Fruit fly (Drosophila melanogaster) whole organism, embryonic: ENCODE measurements around the gene CG1136.

ENCODE experiments used
- Aef1 ChIP-seq: fragments of 200-800 bp; sonication (Bioruptor generic); IDR thresholded peaks from 3 replicates; pipeline ENCODE4 v1.3.6; 2022; ENCODE audit warnings: missing biosample characterization, missing genetic modification characterization
- CG10543 ChIP-seq: fragments of 200-800 bp; sonication (Bioruptor generic); optimal IDR thresholded peaks from 3 replicates; lab custom pipeline; 2017; ENCODE audit warnings: missing biosample characterization, mild to moderate bottlenecking, missing genetic modification characterization, moderate library complexity
- CG12104 ChIP-seq: fragments of 200-800 bp; sonication (Bioruptor generic); optimal IDR thresholded peaks from 3 replicates; lab custom pipeline; 2016; ENCODE audit warnings: missing biosample characterization, missing genetic modification characterization
- CG15269 ChIP-seq: fragments of 200-800 bp; sonication (Bioruptor generic); optimal IDR thresholded peaks from 2 replicates; lab custom pipeline; 2018; ENCODE audit warnings: missing biosample characterization, mild to moderate bottlenecking, missing genetic modification characterization, moderate library complexity
- CG1647 ChIP-seq: fragments of 200-800 bp; sonication (Bioruptor generic); optimal IDR thresholded peaks from 3 replicates; lab custom pipeline; 2016; ENCODE audit warnings: missing biosample characterization, missing genetic modification characterization
- CG16813 ChIP-seq: fragments of 200-800 bp; sonication (Bioruptor generic); IDR thresholded peaks from 3 replicates; pipeline ENCODE4 v1.3.6; 2022; ENCODE audit warnings: missing biosample characterization, missing genetic modification characterization; ENCODE audit not compliant: partially characterized antibody
- CG17359 ChIP-seq: fragments of 200-800 bp; sonication (Bioruptor generic); optimal IDR thresholded peaks from 3 replicates; lab custom pipeline; 2018; ENCODE audit warnings: missing biosample characterization, mild to moderate bottlenecking, missing genetic modification characterization, moderate library complexity
- CG2202 ChIP-seq: fragments of 200-800 bp; sonication (Bioruptor generic); optimal IDR thresholded peaks from 2 replicates; lab custom pipeline; 2018; ENCODE audit warnings: missing biosample characterization, mild to moderate bottlenecking, missing genetic modification characterization
- CG2875 ChIP-seq: fragments of 200-800 bp; sonication (Bioruptor generic); optimal IDR thresholded peaks from 2 replicates; lab custom pipeline; 2017; ENCODE audit warnings: missing biosample characterization, mild to moderate bottlenecking, missing genetic modification characterization, missing genetic modification reagents
- CG32767 ChIP-seq: fragments of 200-800 bp; sonication (Bioruptor generic); IDR thresholded peaks from 2 replicates; pipeline ENCODE4 v1.3.6; 2022; ENCODE audit warnings: missing biosample characterization, missing genetic modification characterization
- CG32772 ChIP-seq: fragments of 200-800 bp; sonication (Bioruptor generic); IDR thresholded peaks from 2 replicates; pipeline ENCODE4 v1.3.6; 2022; ENCODE audit warnings: missing biosample characterization, missing genetic modification characterization
- CG33213 ChIP-seq: fragments of 200-800 bp; sonication (Bioruptor generic); optimal IDR thresholded peaks from 3 replicates; lab custom pipeline; 2016; ENCODE audit warnings: missing biosample characterization, missing genetic modification characterization
- CG3407 ChIP-seq: fragments of 200-800 bp; sonication (Bioruptor generic); optimal IDR thresholded peaks from 2 replicates; lab custom pipeline; 2018; ENCODE audit warnings: missing biosample characterization, mild to moderate bottlenecking, missing genetic modification characterization
- CG34422 ChIP-seq: fragments of 200-800 bp; sonication (Bioruptor generic); IDR thresholded peaks from 3 replicates; pipeline ENCODE4 v1.3.6; 2022; ENCODE audit warnings: missing biosample characterization, missing genetic modification characterization
- CG3838 ChIP-seq: fragments of 200-800 bp; sonication (Bioruptor generic); optimal IDR thresholded peaks from 3 replicates; lab custom pipeline; 2016; ENCODE audit warnings: missing biosample characterization, missing genetic modification characterization
- CG4617 ChIP-seq: fragments of 200-800 bp; sonication (Bioruptor generic); optimal IDR thresholded peaks from 3 replicates; lab custom pipeline; 2016; ENCODE audit warnings: missing biosample characterization, missing genetic modification characterization, borderline replicate concordance
- CG7271 ChIP-seq: fragments of 200-800 bp; sonication (Bioruptor generic); optimal IDR thresholded peaks from 2 replicates; lab custom pipeline; 2018; ENCODE audit warnings: missing biosample characterization, mild to moderate bottlenecking, missing genetic modification characterization, moderate library complexity
- CG8281 ChIP-seq: fragments of 200-800 bp; sonication (Bioruptor generic); optimal IDR thresholded peaks from 2 replicates; lab custom pipeline; 2018; ENCODE audit warnings: missing biosample characterization, mild to moderate bottlenecking, missing genetic modification characterization, moderate library complexity
- CG8388 ChIP-seq: fragments of 200-800 bp; sonication (Bioruptor generic); optimal IDR thresholded peaks from 2 replicates; lab custom pipeline; 2019; ENCODE audit warnings: missing biosample characterization, mild to moderate bottlenecking, missing genetic modification characterization, moderate library complexity
- CG8944 ChIP-seq: fragments of 200-800 bp; sonication (Bioruptor generic); optimal IDR thresholded peaks from 3 replicates; lab custom pipeline; 2016; ENCODE audit warnings: missing biosample characterization, missing genetic modification characterization
- Deaf1 ChIP-seq: fragments of 200-800 bp; optimal IDR thresholded peaks from 3 replicates; lab custom pipeline; 2019; ENCODE audit warnings: missing biosample characterization, mild to moderate bottlenecking, missing genetic modification characterization, moderate library complexity
- Dek ChIP-seq: fragments of 200-800 bp; sonication (Bioruptor generic); optimal IDR thresholded peaks from 3 replicates; lab custom pipeline; 2019; ENCODE audit warnings: missing biosample characterization, mild to moderate bottlenecking, missing genetic modification characterization, moderate library complexity
- Gsc ChIP-seq: fragments of 200-800 bp; sonication (Bioruptor generic); IDR thresholded peaks from 2 replicates; pipeline ENCODE4 v1.3.6; 2022; ENCODE audit warnings: missing biosample characterization, missing genetic modification characterization
- Hr39 ChIP-seq: fragments of >200 bp; optimal IDR thresholded peaks from 2 replicates; lab custom pipeline; 2017
- Mes4 ChIP-seq: fragments of 200-800 bp; sonication (Bioruptor generic); optimal IDR thresholded peaks from 2 replicates; lab custom pipeline; 2016; ENCODE audit warnings: missing biosample characterization, missing genetic modification characterization
- NC2α ChIP-seq: fragments of 200-800 bp; sonication (Bioruptor generic); optimal IDR thresholded peaks from 2 replicates; lab custom pipeline; 2016; ENCODE audit warnings: missing biosample characterization, missing genetic modification characterization
- NK7.1 ChIP-seq: fragments of 200-800 bp; sonication (Bioruptor generic); optimal IDR thresholded peaks from 3 replicates; lab custom pipeline; 2016; ENCODE audit warnings: missing biosample characterization, missing genetic modification characterization
- Sin3A ChIP-seq: fragments of >200 bp; optimal IDR thresholded peaks from 2 replicates; lab custom pipeline; 2018
- Usf ChIP-seq: fragments of 200-800 bp; sonication (Bioruptor generic); optimal IDR thresholded peaks from 2 replicates; lab custom pipeline; 2017; ENCODE audit warnings: missing genotype, missing biosample characterization, missing genetic modification characterization
- al ChIP-seq: fragments of 200-800 bp; sonication (Bioruptor generic); IDR thresholded peaks from 2 replicates; pipeline ENCODE4 v1.3.6; 2022; ENCODE audit warnings: missing biosample characterization, missing genetic modification characterization
- ap ChIP-seq: fragments of 200-800 bp; sonication (Bioruptor generic); IDR thresholded peaks from 2 replicates; pipeline ENCODE4 v1.3.6; 2022; ENCODE audit warnings: missing biosample characterization, missing genetic modification characterization
- bigmax ChIP-seq: fragments of 200-800 bp; sonication (Bioruptor generic); optimal IDR thresholded peaks from 2 replicates; lab custom pipeline; 2018; ENCODE audit warnings: missing biosample characterization, mild to moderate bottlenecking, missing genetic modification characterization
- br ChIP-seq: fragments of >200 bp; optimal IDR thresholded peaks from 2 replicates; lab custom pipeline; 2017
- cad ChIP-seq: fragments of >200 bp; optimal IDR thresholded peaks from 2 replicates; lab custom pipeline; 2017; ENCODE audit warnings: missing biosample characterization, missing genetic modification characterization
- chm ChIP-seq: fragments of 200-800 bp; sonication (Bioruptor generic); IDR thresholded peaks from 2 replicates; pipeline ENCODE4 v1.3.6; 2022; ENCODE audit warnings: missing biosample characterization, missing genetic modification characterization
- danr ChIP-seq: fragments of 200-800 bp; sonication (Bioruptor generic); IDR thresholded peaks from 2 replicates; pipeline ENCODE4 v1.3.6; 2022; ENCODE audit warnings: missing biosample characterization, missing genetic modification characterization
- dysf ChIP-seq: fragments of 200-800 bp; sonication (Bioruptor generic); IDR thresholded peaks from 3 replicates; pipeline ENCODE4 v1.3.6; 2022; ENCODE audit warnings: missing biosample characterization, missing genetic modification characterization
- ewg ChIP-seq: fragments of 200-800 bp; sonication (Bioruptor generic); optimal IDR thresholded peaks from 3 replicates; lab custom pipeline; 2017; ENCODE audit warnings: mild to moderate bottlenecking, missing biosample characterization, missing genetic modification reagents, missing genetic modification characterization
- fru ChIP-seq: fragments of >200 bp; optimal IDR thresholded peaks from 2 replicates; lab custom pipeline; 2017
- gcm ChIP-seq: fragments of 200-800 bp; sonication (Bioruptor generic); optimal IDR thresholded peaks from 2 replicates; lab custom pipeline; 2019; ENCODE audit warnings: missing biosample characterization, mild to moderate bottlenecking, missing genetic modification characterization, moderate library complexity
- kah ChIP-seq: fragments of 200-800 bp; sonication (Bioruptor generic); optimal IDR thresholded peaks from 2 replicates; lab custom pipeline; 2018; ENCODE audit warnings: missing biosample characterization, mild to moderate bottlenecking, missing genetic modification characterization
- kni ChIP-seq: fragments of 200-800 bp; sonication (Bioruptor generic); optimal IDR thresholded peaks from 3 replicates; lab custom pipeline; 2017; ENCODE audit warnings: mild to moderate bottlenecking, missing biosample characterization, missing genetic modification reagents, missing genetic modification characterization
- lilli ChIP-seq: fragments of 200-800 bp; sonication (Bioruptor generic); optimal IDR thresholded peaks from 3 replicates; lab custom pipeline; 2016; ENCODE audit warnings: missing biosample characterization, missing genetic modification characterization
- lov ChIP-seq, 2 experiments: fragments of 200-800 bp in 1 of 2; fragments of >200 bp in 1 of 2; sonication (Bioruptor generic) in 1 of 2; IDR thresholded peaks in 1 of 2; optimal IDR thresholded peaks in 1 of 2; 2 replicates in 1 of 2; 3 replicates in 1 of 2; pipeline versions ENCODE4 v1.3.6 to Lab custom; 2017 to 2022; ENCODE audit warnings: missing biosample characterization in 1 of 2, missing genetic modification characterization in 1 of 2
- mam ChIP-seq: fragments of 200-800 bp; sonication (Bioruptor generic); optimal IDR thresholded peaks from 3 replicates; lab custom pipeline; 2016; ENCODE audit warnings: missing biosample characterization, missing genetic modification characterization
- mld ChIP-seq: fragments of 200-800 bp; sonication (Bioruptor generic); IDR thresholded peaks from 3 replicates; pipeline ENCODE4 v1.3.6; 2022; ENCODE audit warnings: missing biosample characterization, missing genetic modification characterization; ENCODE audit not compliant: partially characterized antibody
- sc ChIP-seq, 3 experiments: fragments of >200 bp in 2 of 3; fragments of 200-800 bp in 1 of 3; sonication (Bioruptor generic) in 1 of 3; optimal IDR thresholded peaks; 2 replicates in 2 of 3; 3 replicates in 1 of 3; lab custom pipeline; 2017; ENCODE audit warnings: mild to moderate bottlenecking in 1 of 3, missing biosample characterization in 1 of 3, missing genetic modification characterization in 1 of 3, missing genetic modification reagents in 1 of 3
- sima ChIP-seq: fragments of 200-800 bp; sonication (Bioruptor generic); optimal IDR thresholded peaks from 2 replicates; lab custom pipeline; 2016; ENCODE audit warnings: missing biosample characterization, missing genetic modification characterization
- ssp ChIP-seq: fragments of 200-800 bp; sonication (Bioruptor generic); IDR thresholded peaks from 2 replicates; pipeline ENCODE4 v1.3.6; 2022; ENCODE audit warnings: missing biosample characterization, missing genetic modification characterization
- tap ChIP-seq: fragments of 200-800 bp; optimal IDR thresholded peaks from 3 replicates; lab custom pipeline; 2019; ENCODE audit warnings: missing biosample characterization, mild to moderate bottlenecking, missing genetic modification characterization, moderate library complexity
- vfl ChIP-seq: fragments of 200-800 bp; sonication (Bioruptor generic); optimal IDR thresholded peaks from 2 replicates; lab custom pipeline; 2016; ENCODE audit warnings: missing biosample characterization, missing genetic modification characterization

The CG1136 gene

DNA sequence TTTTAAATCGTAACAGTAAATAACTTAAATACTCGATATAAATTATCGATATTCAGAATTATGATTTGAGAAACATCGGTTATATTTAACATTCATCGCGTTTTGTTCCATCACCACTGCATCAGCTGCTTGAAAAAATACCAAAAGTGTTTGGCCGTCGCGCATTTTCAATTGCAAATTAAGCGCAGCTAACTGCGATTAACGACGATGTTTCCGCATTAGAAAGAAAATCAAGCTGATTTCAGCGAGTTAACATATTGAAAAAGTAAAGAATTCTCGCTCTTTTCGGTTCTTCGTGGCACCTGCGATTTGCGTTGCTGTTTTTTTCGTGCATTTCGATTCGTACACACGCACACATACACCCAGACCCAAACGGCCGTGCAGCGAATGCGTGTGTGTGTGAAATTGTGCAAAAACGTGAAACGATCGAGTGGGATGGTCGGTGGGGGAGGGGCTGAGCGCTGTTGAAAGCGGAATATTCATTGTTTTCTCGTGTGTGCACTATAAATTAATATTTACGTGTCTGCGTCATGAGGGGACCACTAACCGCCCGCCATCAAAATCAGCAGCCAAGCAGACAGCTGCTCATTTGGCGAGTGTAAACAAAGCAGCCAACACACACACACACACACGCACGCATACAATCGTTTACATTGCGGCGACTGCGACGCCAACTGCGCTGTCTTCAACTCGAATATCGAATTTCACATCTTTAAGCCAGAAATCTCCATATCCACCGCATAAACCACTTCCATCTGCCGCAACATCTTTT lies 61.9 kb downstream of the CG1136 start, which contains the start of gene Ack (continued):
- TF ChIP-seq CG7271 (tag; lab: Kevin White, UChicago) (no peak), CG17359 (tag; lab: Kevin White, UChicago) (no peak), danr (GFP tag; lab: Robert Waterston, UW) (no peak), CG33213 (GFP tag; lab: Kevin White, UChicago) (no peak), cad (GFP tag; lab: Kevin White, UChicago) (no peak), mld (peak; percentile 47), ewg (GFP tag; lab: Kevin White, UChicago) (no peak), Hr39 (lab: Kevin White, UChicago) (no peak), bigmax (GFP tag; lab: Kevin White, UChicago) (no peak), kni (GFP tag; lab: Kevin White, UChicago) (peak; percentile 8), CG12104 (no peak), lilli (GFP tag; lab: Kevin White, UChicago) (no peak), CG1647 (GFP tag; lab: Kevin White, UChicago) (no peak), kah (GFP tag; lab: Kevin White, UChicago) (no peak), dysf (GFP tag; lab: Robert Waterston, UW) (no peak), Usf (no peak), CG3838 (GFP tag; lab: Kevin White, UChicago) (no peak), br (lab: Kevin White, UChicago) (no peak), sima (GFP tag; lab: Kevin White, UChicago) (no peak), Mes4 (GFP tag; lab: Kevin White, UChicago) (no peak), lov (optimal IDR thresholded peaks at IDR 0.05; lab: Kevin White, UChicago) (no peak), lov (GFP tag; IDR thresholded peaks at IDR 0.05; lab: Robert Waterston, UW) (no peak), CG34422 (GFP tag; lab: Robert Waterston, UW) (0 out of 3 replicates have a peak, but pooled peaks have one; percentile 46), Gsc (GFP tag; lab: Robert Waterston, UW) (no peak), ap (GFP tag; lab: Robert Waterston, UW) (no peak), CG32772 (no peak), sc (optimal IDR thresholded peaks at IDR 0.05; lab: Kevin White, UChicago) (no peak), sc (GFP tag; optimal IDR thresholded peaks at IDR 0.05; lab: Kevin White, UChicago) (no peak), CG8281 (no peak), Sin3A (lab: Kevin White, UChicago) (peak; percentile 49), NK7.1 (GFP tag; lab: Kevin White, UChicago) (no peak), CG10543 (no peak), Deaf1 (tag; lab: Kevin White, UChicago) (peak; percentile 38), CG3407 (GFP tag; lab: Kevin White, UChicago) (no peak), CG32767 (GFP tag; lab: Robert Waterston, UW) (0 out of 2 replicates have a peak, but pooled peaks have one; percentile 34), NC2α (GFP tag; lab: Kevin White, UChicago) (no peak), vfl (GFP tag; lab: Kevin White, UChicago) (no peak), CG2202 (no peak), Dek (no peak), mam (GFP tag; lab: Kevin White, UChicago) (no peak), CG4617 (GFP tag; lab: Kevin White, UChicago) (peak; percentile 66), chm (GFP tag; lab: Robert Waterston, UW) (no peak), CG8944 (GFP tag; lab: Kevin White, UChicago) (no peak), Aef1 (no peak), fru (no peak), al (GFP tag; lab: Robert Waterston, UW) (no peak), ssp (no peak), tap (tag; lab: Kevin White, UChicago) (no peak), CG8388 (GFP tag; lab: Kevin White, UChicago) (no peak), CG15269 (tag; lab: Kevin White, UChicago) (no peak), gcm (GFP tag; lab: Kevin White, UChicago) (no peak), CG2875 (no peak), CG16813 (GFP tag; lab: Robert Waterston, UW) (peak; percentile 82)
